Worm (Caenorhabditis elegans) whole organism, early embryonic: ENCODE measurements around the gene sri-46.
"Not testable (repeated sequence)": the region's sequence is repeated elsewhere in the genome, so short reads cannot be mapped to it uniquely, and the experiment has no call there.

Experiments used
- B0310.2 ChIP-seq: sonication (generic microtip); optimal IDR thresholded peaks from 2 replicates; lab custom pipeline; 2016; ENCODE audit warnings: mild to moderate bottlenecking, missing genetic modification characterization, missing compliant biosample characterization
- ama-1 ChIP-seq: fragments of 150-350 bp; optimal IDR thresholded peaks from 2 replicates; lab custom pipeline; 2014
- ceh-13 ChIP-seq: fragments of 200-800 bp; sonication (Bioruptor generic); optimal IDR thresholded peaks from 2 replicates; lab custom pipeline; 2018; ENCODE audit warnings: mild to moderate bottlenecking, missing genetic modification characterization, missing compliant biosample characterization
- ceh-36 ChIP-seq: sonication (generic microtip); optimal IDR thresholded peaks from 2 replicates; lab custom pipeline; 2016; ENCODE audit warnings: missing genetic modification characterization, inconsistent platforms, missing compliant biosample characterization
- ets-7 ChIP-seq: sonication (generic microtip); optimal IDR thresholded peaks from 2 replicates; lab custom pipeline; 2016; ENCODE audit warnings: missing genotype, missing genetic modification characterization, missing compliant biosample characterization
- flt-1 ChIP-seq: fragments of 200-800 bp; sonication (Bioruptor generic); IDR thresholded peaks from 2 replicates; pipeline ENCODE4 v1.3.6; 2022; ENCODE audit warnings: missing genetic modification characterization, missing compliant biosample characterization
- hmbx-1 ChIP-seq: sonication (generic microtip); optimal IDR thresholded peaks from 2 replicates; lab custom pipeline; 2016; ENCODE audit warnings: mild to moderate bottlenecking, missing genetic modification characterization, missing compliant biosample characterization
- hnd-1 ChIP-seq: sonication (generic microtip); optimal IDR thresholded peaks from 2 replicates; lab custom pipeline; 2016; ENCODE audit warnings: missing genetic modification characterization, missing compliant biosample characterization
- pes-1 ChIP-seq: fragments of 200-800 bp; sonication (Bioruptor generic); IDR thresholded peaks from 2 replicates; pipeline ENCODE4 v1.3.6; 2022; ENCODE audit warnings: missing genetic modification reagents, missing genetic modification characterization, missing compliant biosample characterization
- sea-1 ChIP-seq: fragments of 200-800 bp; sonication (Bioruptor generic); conservative IDR thresholded peaks from 2 replicates; pipeline ENCODE4 v1.3.6; 2022; ENCODE audit warnings: missing genetic modification characterization, missing compliant biosample characterization

- TF ChIP-seq B0310.2 (tag; lab: Kevin White, UChicago); ama-1 (lab: Kevin White, UChicago); ceh-36; ceh-13; hmbx-1 (tag; lab: Kevin White, UChicago); ets-7 (tag; lab: Kevin White, UChicago); pes-1 (GFP tag; lab: Robert Waterston, UW); sea-1 (GFP tag; lab: Robert Waterston, UW); flt-1 (GFP tag; lab: Robert Waterston, UW); hnd-1 (tag; lab: Kevin White, UChicago): not testable (repeated sequence)
These were observed 24.2 kb upstream of the sri-46 start for ce11 chrII:695079-695478.
